Fruit fly (Drosophila melanogaster): Measurements from ENCODE around the gene CG44174.

The CG44174 gene

DNA sequence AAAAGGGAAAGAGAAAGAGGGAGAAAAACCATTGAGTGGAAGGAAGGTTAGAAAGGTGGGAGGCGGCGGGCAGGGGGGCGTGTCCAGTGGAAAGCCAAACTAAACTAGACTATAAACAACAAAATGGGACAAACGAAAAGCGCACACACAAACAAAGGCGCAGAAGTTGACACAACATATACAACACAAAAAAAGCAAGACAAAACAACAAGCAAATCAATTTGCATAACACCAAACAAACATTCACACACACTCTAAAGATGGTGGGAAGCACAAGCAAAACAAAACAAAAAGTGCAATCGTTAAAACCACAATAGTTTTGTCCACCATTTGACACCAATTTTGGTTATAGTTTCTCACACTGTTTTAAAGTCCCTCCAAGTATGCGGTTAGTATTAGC is 24.9 kb upstream of the CG44174 start:
- no peak for TF ChIP-seq insv (optimal IDR thresholded peaks at IDR 0.05)

DNA sequence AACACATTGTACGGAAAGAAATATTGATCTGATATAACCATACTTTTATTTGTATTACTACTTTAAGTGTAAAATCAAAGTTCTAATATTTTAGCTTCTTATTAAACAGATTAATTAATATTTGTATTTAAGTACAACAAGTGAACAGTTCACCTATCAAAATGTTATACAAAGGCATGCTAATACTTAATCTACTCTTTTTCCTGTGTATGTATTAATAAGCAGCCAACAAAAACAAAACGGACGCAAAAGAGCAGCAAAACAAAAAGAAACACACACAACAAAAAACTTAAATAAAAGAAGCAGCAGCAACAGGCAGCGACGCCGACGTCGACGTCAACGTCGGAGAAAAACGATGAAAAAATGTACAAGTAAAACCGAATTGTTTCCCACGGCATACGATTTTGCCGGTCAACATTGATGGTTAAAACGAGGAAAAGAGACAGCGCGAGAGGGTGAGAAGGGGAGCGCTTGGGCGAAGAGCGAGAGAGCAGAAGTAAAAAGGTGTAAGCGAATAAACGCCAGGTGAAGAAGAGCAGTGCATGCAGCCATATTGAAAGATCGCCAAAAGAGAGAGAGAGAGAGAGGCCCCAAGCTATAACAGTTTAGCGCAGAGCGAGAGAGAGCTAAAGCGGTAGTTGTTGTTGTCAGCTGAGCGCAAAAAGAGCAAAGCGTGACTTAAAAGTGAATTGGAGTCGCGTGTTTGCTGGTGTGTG is 24.1 kb upstream of the CG44174 start:
- TF ChIP-seq Myc (optimal IDR thresholded peaks at IDR 0.05) (no peak), psq (optimal IDR thresholded peaks at IDR 0.05) (no peak), ttk (optimal IDR thresholded peaks at IDR 0.05) (no peak), Sin3A (optimal IDR thresholded peaks at IDR 0.05) (no peak), h (optimal IDR thresholded peaks at IDR 0.05) (no peak), insv (optimal IDR thresholded peaks at IDR 0.05) (no peak)

DNA sequence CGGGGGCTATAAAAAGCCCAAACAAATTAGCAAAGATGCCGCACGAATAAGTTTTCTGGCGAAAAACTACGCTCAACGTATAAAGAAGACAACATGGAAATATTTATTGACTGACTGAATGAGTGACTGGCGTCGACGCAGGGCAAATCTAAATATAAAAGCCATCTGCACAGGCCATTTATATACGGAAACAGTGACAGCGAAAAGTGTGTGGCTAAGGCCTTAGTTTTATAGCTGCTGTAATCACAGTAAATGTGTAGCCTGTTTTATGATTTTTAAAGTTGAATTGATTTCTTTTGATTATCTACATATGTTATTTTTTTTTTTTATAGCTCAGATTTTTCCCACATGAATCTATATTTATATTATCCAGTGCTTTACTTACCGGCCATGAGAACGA is 21.9 kb upstream of the CG44174 start:
- TF ChIP-seq Sin3A (optimal IDR thresholded peaks at IDR 0.05) (no peak), h (optimal IDR thresholded peaks at IDR 0.05) (no peak), ttk (optimal IDR thresholded peaks at IDR 0.05) (no peak), Myc (optimal IDR thresholded peaks at IDR 0.05) (no peak), psq (optimal IDR thresholded peaks at IDR 0.05) (no peak), insv (optimal IDR thresholded peaks at IDR 0.05) (no peak)

- TF ChIP-seq psq (optimal IDR thresholded peaks at IDR 0.05): no peak
- no peak for TF ChIP-seq h (optimal IDR thresholded peaks at IDR 0.05)
- no peak for TF ChIP-seq Myc (optimal IDR thresholded peaks at IDR 0.05)
- no peak for TF ChIP-seq insv (optimal IDR thresholded peaks at IDR 0.05)
- no peak for TF ChIP-seq ttk (optimal IDR thresholded peaks at IDR 0.05)
- TF ChIP-seq Sin3A (optimal IDR thresholded peaks at IDR 0.05): no peak
Observed at dm6 chr3R:19318452-19318851, 21.0 kb upstream of the CG44174 start.

DNA sequence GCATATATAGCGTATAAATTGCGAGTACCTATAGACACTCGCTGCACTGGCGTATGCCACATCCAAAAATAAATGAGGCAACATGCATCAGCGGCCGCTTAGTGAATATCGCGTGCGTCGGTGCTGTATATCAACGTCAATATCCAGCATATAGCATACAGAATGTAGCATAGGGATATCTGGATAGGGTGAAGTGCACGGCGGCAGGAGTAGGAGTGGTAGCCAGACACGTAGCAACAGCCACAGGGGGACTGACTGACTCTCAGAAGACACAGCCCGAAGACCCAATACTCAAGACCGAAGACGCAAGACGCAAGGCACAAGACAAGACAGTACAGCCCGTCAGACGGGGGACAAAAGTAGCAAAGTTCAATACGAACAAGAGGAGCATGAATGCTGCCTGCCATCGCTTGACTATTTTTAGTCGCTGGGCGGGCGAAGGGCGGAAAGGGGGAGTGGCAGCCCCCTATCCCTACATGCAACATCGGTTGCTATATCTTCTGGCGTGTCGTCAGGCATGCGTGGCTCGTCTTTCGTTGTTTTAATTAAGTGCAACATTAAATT is 19.8 kb upstream of the CG44174 start:
- no peak for TF ChIP-seq psq (optimal IDR thresholded peaks at IDR 0.05)
- TF ChIP-seq insv (optimal IDR thresholded peaks at IDR 0.05): no peak
- TF ChIP-seq Sin3A (optimal IDR thresholded peaks at IDR 0.05): no peak
- no peak for TF ChIP-seq ttk (optimal IDR thresholded peaks at IDR 0.05)
- no peak for TF ChIP-seq h (optimal IDR thresholded peaks at IDR 0.05)
- no peak for TF ChIP-seq Myc (optimal IDR thresholded peaks at IDR 0.05)

- TF ChIP-seq insv (optimal IDR thresholded peaks at IDR 0.05) (no peak), h (optimal IDR thresholded peaks at IDR 0.05) (no peak), psq (optimal IDR thresholded peaks at IDR 0.05) (no peak), Sin3A (optimal IDR thresholded peaks at IDR 0.05) (no peak), Myc (optimal IDR thresholded peaks at IDR 0.05) (no peak), ttk (optimal IDR thresholded peaks at IDR 0.05) (no peak)
Observed at dm6 chr3R:19314283-19314682, 16.8 kb upstream of the CG44174 start.

dm6 chr3R:19313200-19313599 is 15.7 kb upstream of the CG44174 start:
- TF ChIP-seq Myc (optimal IDR thresholded peaks at IDR 0.05) (no peak), insv (optimal IDR thresholded peaks at IDR 0.05) (no peak), psq (optimal IDR thresholded peaks at IDR 0.05) (no peak), h (optimal IDR thresholded peaks at IDR 0.05) (no peak), Sin3A (optimal IDR thresholded peaks at IDR 0.05) (no peak), ttk (optimal IDR thresholded peaks at IDR 0.05) (no peak)

- TF ChIP-seq insv (optimal IDR thresholded peaks at IDR 0.05) (no peak), psq (optimal IDR thresholded peaks at IDR 0.05) (no peak), Myc (optimal IDR thresholded peaks at IDR 0.05) (no peak), h (optimal IDR thresholded peaks at IDR 0.05) (no peak), ttk (optimal IDR thresholded peaks at IDR 0.05) (no peak), Sin3A (optimal IDR thresholded peaks at IDR 0.05) (no peak)
Observed at dm6 chr3R:19312281-19312827, 14.9 kb upstream of the CG44174 start.

dm6 chr3R:19310352-19311055 is 13.0 kb upstream of the CG44174 start:
- TF ChIP-seq psq (optimal IDR thresholded peaks at IDR 0.05) (no peak), ttk (optimal IDR thresholded peaks at IDR 0.05) (no peak), Myc (optimal IDR thresholded peaks at IDR 0.05) (no peak), h (optimal IDR thresholded peaks at IDR 0.05) (no peak), insv (optimal IDR thresholded peaks at IDR 0.05) (no peak), Sin3A (optimal IDR thresholded peaks at IDR 0.05) (no peak)

- TF ChIP-seq Sin3A (optimal IDR thresholded peaks at IDR 0.05) (no peak), Myc (optimal IDR thresholded peaks at IDR 0.05) (no peak), psq (optimal IDR thresholded peaks at IDR 0.05) (no peak), insv (optimal IDR thresholded peaks at IDR 0.05) (no peak), ttk (optimal IDR thresholded peaks at IDR 0.05) (no peak), h (optimal IDR thresholded peaks at IDR 0.05) (no peak)
Observed at dm6 chr3R:19308770-19309503, 11.4 kb upstream of the CG44174 start.

DNA sequence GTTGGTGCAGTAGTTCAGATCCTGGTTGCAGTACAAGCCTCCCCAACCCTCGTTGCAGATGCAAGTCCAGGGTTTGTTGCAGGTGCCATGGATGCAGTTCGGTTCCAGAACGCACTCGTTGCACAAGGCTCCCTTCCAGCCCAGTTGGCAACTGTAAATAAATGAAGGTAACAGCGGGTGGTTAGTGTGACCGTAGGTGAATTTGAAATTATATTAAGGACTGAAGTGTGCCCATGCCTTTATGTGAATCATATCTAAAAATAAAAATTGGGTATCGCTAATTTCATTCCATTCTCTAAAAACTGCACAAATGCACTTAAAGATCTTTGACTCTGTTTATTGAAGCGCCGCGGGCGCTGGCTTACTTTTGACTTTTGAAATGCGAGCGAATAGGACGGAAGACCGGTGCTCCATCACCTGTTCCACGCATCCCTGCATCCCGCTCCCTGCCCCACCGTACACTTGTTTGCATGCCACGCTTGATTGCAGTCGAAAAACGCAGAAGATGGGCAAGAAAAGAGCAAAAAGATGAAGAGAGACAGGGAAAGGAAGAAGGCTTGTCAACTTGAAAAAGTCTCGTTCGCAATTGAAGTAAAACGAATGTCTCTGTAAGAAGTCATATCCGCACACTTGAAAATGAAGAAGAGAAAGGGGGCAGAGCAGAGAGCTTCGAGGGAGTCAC is 9.1 kb upstream of the CG44174 start:
- TF ChIP-seq psq (optimal IDR thresholded peaks at IDR 0.05) (no peak), h (optimal IDR thresholded peaks at IDR 0.05) (no peak), Sin3A (optimal IDR thresholded peaks at IDR 0.05) (no peak), insv (optimal IDR thresholded peaks at IDR 0.05) (no peak), ttk (optimal IDR thresholded peaks at IDR 0.05) (no peak)

Measured in Kc167 (cell line).